Fruit fly (Drosophila melanogaster): ENCODE results near the gene Nnf1b.

Gene Nnf1b

DNA sequence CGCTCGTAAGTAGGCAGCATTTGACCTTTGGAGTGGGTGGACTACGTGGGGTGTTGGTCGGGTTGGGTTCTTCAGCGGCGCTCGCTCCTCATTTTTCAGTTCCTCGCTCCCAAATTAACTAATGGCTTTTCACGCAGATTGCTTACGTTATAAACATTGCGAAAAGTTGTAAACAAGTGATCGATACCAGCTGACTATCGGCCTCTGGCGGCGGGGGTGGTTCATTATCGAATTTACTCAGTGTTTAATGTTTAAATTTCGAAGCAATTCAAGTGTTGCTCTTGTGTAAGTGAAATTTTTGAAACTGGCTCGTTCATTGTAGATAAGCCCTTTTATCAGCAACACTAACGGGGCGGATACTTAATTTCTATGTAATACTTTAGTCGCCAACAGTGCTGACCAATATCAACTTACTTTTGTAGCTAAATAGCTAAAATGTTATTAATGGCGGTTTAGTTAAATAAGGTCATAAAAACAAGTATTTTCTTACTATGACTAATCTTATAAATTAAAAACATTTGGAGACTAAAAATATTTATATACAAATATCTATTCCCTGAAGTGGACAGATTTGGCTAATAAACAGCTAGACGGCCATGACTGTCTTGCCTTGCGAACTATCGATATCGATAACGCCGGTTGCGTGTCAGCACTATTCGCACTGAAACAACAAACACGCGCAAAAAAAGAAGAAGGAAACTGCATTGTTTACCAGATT is 9.1 kb downstream of the Nnf1b start, which contains the start of the genes PGAP2 and Clp (continued):
- TF ChIP-seq CG15269 (tag; optimal IDR thresholded peaks at IDR 0.05) (peak; percentile 77), Max (GFP tag; optimal IDR thresholded peaks at IDR 0.05) (peak; percentile 61), fd3F (GFP tag; optimal IDR thresholded peaks at IDR 0.05) (peak; percentile 68), CG8944 (GFP tag; optimal IDR thresholded peaks at IDR 0.05) (peak; percentile 12), yki (optimal IDR thresholded peaks at IDR 0.05) (no peak), phol (tag; optimal IDR thresholded peaks at IDR 0.05) (peak; percentile 85), GATAe (GFP tag; conservative IDR thresholded peaks at IDR 0.05) (no peak), Lpt (GFP tag; optimal IDR thresholded peaks at IDR 0.05) (no peak), CG16863 (GFP tag; optimal IDR thresholded peaks at IDR 0.05) (no peak), Neu2 (GFP tag; optimal IDR thresholded peaks at IDR 0.05; ENCODE audit: borderline replicate concordance) (peak; percentile 33), HLH3B (GFP tag; IDR thresholded peaks at IDR 0.05) (peak; percentile 58), CG17612 (GFP tag; IDR thresholded peaks at IDR 0.05) (0 out of 2 replicates have a peak, but pooled peaks have one; percentile 22), sob (GFP tag; IDR thresholded peaks at IDR 0.05) (peak; percentile 77), tna (GFP tag; IDR thresholded peaks at IDR 0.05; ENCODE audit: partially characterized antibody) (peak; percentile 7; the same call in 1 of the 2 replicates), Sry-β (GFP tag; optimal IDR thresholded peaks at IDR 0.05) (peak; percentile 99), grn (GFP tag; optimal IDR thresholded peaks at IDR 0.05) (no peak), sisA (GFP tag; IDR thresholded peaks at IDR 0.05) (peak; percentile 76), tx (GFP tag; optimal IDR thresholded peaks at IDR 0.05) (no peak), CG33213 (GFP tag; optimal IDR thresholded peaks at IDR 0.05) (no peak), CG8388 (GFP tag; optimal IDR thresholded peaks at IDR 0.05) (peak; percentile 85), TFAM (GFP tag; optimal IDR thresholded peaks at IDR 0.05) (no peak), pb (GFP tag; optimal IDR thresholded peaks at IDR 0.05) (no peak), Ssrp (tag; optimal IDR thresholded peaks at IDR 0.05) (peak; percentile 83), Deaf1 (tag; optimal IDR thresholded peaks at IDR 0.05) (no peak), nerfin-2 (GFP tag; IDR thresholded peaks at IDR 0.05; ENCODE audit: partially characterized antibody) (no peak), ttk (GFP tag; IDR thresholded peaks at IDR 0.05) (peak; percentile 72), CG4360 (GFP tag; IDR thresholded peaks at IDR 0.05) (peak; percentile 71), Fer1 (GFP tag; optimal IDR thresholded peaks at IDR 0.05) (peak; percentile 51), Gug (GFP tag; IDR thresholded peaks at IDR 0.05) (peak; percentile 63; the same call in 3 of the 4 replicates), dmrt99B (tag; optimal IDR thresholded peaks at IDR 0.05) (no peak), row (GFP tag; IDR thresholded peaks at IDR 0.05) (peak; percentile 94), kay (GFP tag; optimal IDR thresholded peaks at IDR 0.05) (peak; percentile 43), D (optimal IDR thresholded peaks at IDR 0.05) (no peak), D (GFP tag; optimal IDR thresholded peaks at IDR 0.05) (peak; percentile 41), caup (GFP tag; optimal IDR thresholded peaks at IDR 0.05; ENCODE audit: severe bottlenecking) (peak; percentile 42), CG1832 (GFP tag; optimal IDR thresholded peaks at IDR 0.05) (no peak), rib (GFP tag; IDR thresholded peaks at IDR 0.05) (peak; percentile 20; the same call in 1 of the 2 replicates), Sox102F (GFP tag; optimal IDR thresholded peaks at IDR 0.05) (peak; percentile 76), gro (GFP tag; optimal IDR thresholded peaks at IDR 0.05) (peak; percentile 9), NC2β (GFP tag; optimal IDR thresholded peaks at IDR 0.05) (no peak), CG17361 (GFP tag; IDR thresholded peaks at IDR 0.05) (peak; percentile 91), CG9876 (GFP tag; optimal IDR thresholded peaks at IDR 0.05) (no peak), CG14014 (GFP tag; IDR thresholded peaks at IDR 0.05) (no peak; the same call in none of the 2 replicates), E2f2 (GFP tag; IDR thresholded peaks at IDR 0.05) (peak; percentile 32; the same call in 1 of the 2 replicates), Med (GFP tag) (peak; percentile 89), az2 (GFP tag; optimal IDR thresholded peaks at IDR 0.05) (peak; percentile 64), CG18476 (GFP tag; optimal IDR thresholded peaks at IDR 0.05) (peak; percentile 53), Blimp-1 (GFP tag; optimal IDR thresholded peaks at IDR 0.05) (peak; percentile 65), Hr3 (GFP tag; optimal IDR thresholded peaks at IDR 0.05) (peak; percentile 76)

Data from whole organism, embryonic.